Comparison of ENCODE assay signal across 1 fruit fly cellular context in genomic region chrX:13403553-13403952, dm6.
TF ChIP-seq lines count a peak whose summit lies in the region.

No protein-coding gene starts in this region.

TF ChIP-seq in whole organism, embryonic, 481 proteins besides CTCF, POLR2A, EP300 and RAD21 (continued from another document):
- TF ChIP-seq Atf6 (GFP tag; IDR thresholded peaks at IDR 0.05; lab: Robert Waterston, UW) (no peak), grn (GFP tag; optimal IDR thresholded peaks at IDR 0.05; lab: Kevin White, UChicago) (peak; percentile 92), pfk (GFP tag; optimal IDR thresholded peaks at IDR 0.05; lab: Kevin White, UChicago) (peak; percentile 31), ci (GFP tag; IDR thresholded peaks at IDR 0.05; lab: Robert Waterston, UW) (0 out of 3 replicates have a peak, but pooled peaks have one; percentile 7), GATAe (GFP tag; conservative IDR thresholded peaks at IDR 0.05; lab: Robert Waterston, UW) (peak; percentile 55), CG7963 (GFP tag; IDR thresholded peaks at IDR 0.05; lab: Robert Waterston, UW; ENCODE audit: partially characterized antibody) (no peak), CG13287 (GFP tag; IDR thresholded peaks at IDR 0.05; lab: Robert Waterston, UW; ENCODE audit: partially characterized antibody) (no peak), NFAT (GFP tag; IDR thresholded peaks at IDR 0.05; lab: Robert Waterston, UW) (no peak), repo (GFP tag; optimal IDR thresholded peaks at IDR 0.05; lab: Kevin White, UChicago) (no peak), ap (GFP tag; IDR thresholded peaks at IDR 0.05; lab: Robert Waterston, UW) (no peak), ara (GFP tag; IDR thresholded peaks at IDR 0.05; lab: Robert Waterston, UW) (0 out of 2 replicates have a peak, but pooled peaks have one; percentile 24), CG34376 (GFP tag; optimal IDR thresholded peaks at IDR 0.05; lab: Kevin White, UChicago) (peak; percentile 90), fd64A (GFP tag; optimal IDR thresholded peaks at IDR 0.05; lab: Kevin White, UChicago) (peak; percentile 26), CG4360 (GFP tag; IDR thresholded peaks at IDR 0.05; lab: Robert Waterston, UW) (peak; percentile 26; the same call in 1 of the 2 replicates), exex (tag; optimal IDR thresholded peaks at IDR 0.05; lab: Kevin White, UChicago) (peak; percentile 99), CG1024 (GFP tag; IDR thresholded peaks at IDR 0.05; lab: Robert Waterston, UW) (no peak), insv (GFP tag; optimal IDR thresholded peaks at IDR 0.05; lab: Kevin White, UChicago) (peak in 1 of 2 experiments; percentile 33), Ets97D (GFP tag; optimal IDR thresholded peaks at IDR 0.05; lab: Kevin White, UChicago) (no peak), CG4854 (GFP tag; optimal IDR thresholded peaks at IDR 0.05; lab: Kevin White, UChicago) (no peak), sug (tag; optimal IDR thresholded peaks at IDR 0.05; lab: Kevin White, UChicago) (peak; percentile 81), CG10654 (GFP tag; optimal IDR thresholded peaks at IDR 0.05; lab: Kevin White, UChicago) (no peak)
